Fruit fly (Drosophila melanogaster) whole organism, embryonic: ENCODE data around the gene CG4880.

ENCODE experiments used
- Adf1 ChIP-seq: fragments of 200-800 bp; sonication (Bioruptor generic); IDR thresholded peaks from 2 replicates; pipeline ENCODE4 v1.3.6; 2022; ENCODE audit warnings: missing biosample characterization, missing genetic modification characterization
- CG10267 ChIP-seq: fragments of 200-800 bp; sonication (Bioruptor generic); optimal IDR thresholded peaks from 2 replicates; lab custom pipeline; 2018; ENCODE audit warnings: missing biosample characterization, mild to moderate bottlenecking, missing genetic modification characterization, moderate library complexity
- CG10959 ChIP-seq: fragments of 200-800 bp; sonication (Bioruptor generic); IDR thresholded peaks from 2 replicates; pipeline ENCODE4 v1.3.6; 2022; ENCODE audit warnings: missing biosample characterization, missing genetic modification characterization
- CG13287 ChIP-seq: fragments of 200-800 bp; sonication (Bioruptor generic); IDR thresholded peaks from 2 replicates; pipeline ENCODE4 v1.3.6; 2022; ENCODE audit warnings: missing biosample characterization, missing genetic modification characterization; ENCODE audit not compliant: partially characterized antibody
- CG14860 ChIP-seq: fragments of 200-800 bp; sonication (Bioruptor generic); IDR thresholded peaks from 3 replicates; pipeline ENCODE4 v1.3.6; 2022; ENCODE audit warnings: missing biosample characterization, missing genetic modification characterization; ENCODE audit not compliant: partially characterized antibody
- CG14965 ChIP-seq: fragments of 200-800 bp; sonication (Bioruptor generic); optimal IDR thresholded peaks from 2 replicates; lab custom pipeline; 2016; ENCODE audit warnings: missing biosample characterization, missing genetic modification characterization, borderline replicate concordance
- CG2889 ChIP-seq: fragments of 200-800 bp; sonication (Bioruptor generic); IDR thresholded peaks from 3 replicates; pipeline ENCODE4 v1.3.6; 2022; ENCODE audit warnings: missing biosample characterization, missing genetic modification characterization
- CG3163 ChIP-seq: fragments of 200-800 bp; sonication (Bioruptor generic); optimal IDR thresholded peaks from 3 replicates; lab custom pipeline; 2016; ENCODE audit warnings: missing biosample characterization, missing genetic modification characterization
- CG34376 ChIP-seq: fragments of 200-800 bp; sonication (Bioruptor generic); optimal IDR thresholded peaks from 2 replicates; lab custom pipeline; 2018; ENCODE audit warnings: missing biosample characterization, mild to moderate bottlenecking, missing genetic modification characterization
- CG34422 ChIP-seq: fragments of 200-800 bp; sonication (Bioruptor generic); IDR thresholded peaks from 3 replicates; pipeline ENCODE4 v1.3.6; 2022; ENCODE audit warnings: missing biosample characterization, missing genetic modification characterization
- CG5953 ChIP-seq: fragments of 200-800 bp; sonication (Bioruptor generic); IDR thresholded peaks from 2 replicates; pipeline ENCODE4 v1.3.6; 2022; ENCODE audit warnings: missing biosample characterization, missing genetic modification characterization
- Camta ChIP-seq: fragments of 200-800 bp; sonication (Bioruptor generic); optimal IDR thresholded peaks from 2 replicates; lab custom pipeline; 2016; ENCODE audit warnings: missing biosample characterization, missing genetic modification characterization
- Chrac-16 ChIP-seq: fragments of 200-800 bp; sonication (Bioruptor generic); optimal IDR thresholded peaks from 3 replicates; lab custom pipeline; 2016; ENCODE audit warnings: missing biosample characterization, missing genetic modification characterization
- ERR ChIP-seq: fragments of 200-800 bp; sonication (Bioruptor generic); optimal IDR thresholded peaks from 2 replicates; lab custom pipeline; 2016; ENCODE audit warnings: missing biosample characterization, missing genetic modification characterization
- Fer2 ChIP-seq: fragments of 200-800 bp; sonication (Bioruptor generic); optimal IDR thresholded peaks from 2 replicates; lab custom pipeline; 2018; ENCODE audit warnings: missing biosample characterization, mild to moderate bottlenecking, missing genetic modification characterization, moderate library complexity
- Fer3 ChIP-seq: fragments of 200-800 bp; sonication (Bioruptor generic); optimal IDR thresholded peaks from 2 replicates; lab custom pipeline; 2018; ENCODE audit warnings: missing biosample characterization, mild to moderate bottlenecking, missing genetic modification characterization, moderate library complexity
- GATAe ChIP-seq: fragments of 200-800 bp; sonication (Bioruptor generic); conservative IDR thresholded peaks from 2 replicates; pipeline ENCODE4 v1.3.6; 2022; ENCODE audit warnings: missing biosample characterization, missing genetic modification characterization
- Gug ChIP-seq: fragments of 200-800 bp; sonication (Bioruptor generic); IDR thresholded peaks from 4 replicates; pipeline ENCODE4 v1.3.6; 2022; ENCODE audit warnings: missing biosample characterization, missing genetic modification characterization
- HLHmδ ChIP-seq: fragments of 200-800 bp; sonication (Bioruptor generic); optimal IDR thresholded peaks from 2 replicates; lab custom pipeline; 2018; ENCODE audit warnings: missing biosample characterization, mild to moderate bottlenecking, missing genetic modification characterization, moderate library complexity
- Lpt ChIP-seq: fragments of >200 bp; optimal IDR thresholded peaks from 2 replicates; lab custom pipeline; 2018; ENCODE audit warnings: missing biosample characterization, missing genetic modification characterization
- Med ChIP-seq: fragments of 200-800 bp; sonication (Bioruptor generic); peaks from one replicate; lab custom pipeline; 2016; ENCODE audit warnings: missing biosample characterization, missing genetic modification characterization, mild to moderate bottlenecking, inconsistent platforms, moderate library complexity
- Neu2 ChIP-seq: fragments of 200-800 bp; sonication (Bioruptor generic); optimal IDR thresholded peaks from 3 replicates; lab custom pipeline; 2016; ENCODE audit warnings: missing biosample characterization, missing genetic modification characterization, borderline replicate concordance
- Pdp1 ChIP-seq, 2 experiments: fragments of 200-800 bp; sonication (Bioruptor generic); optimal IDR thresholded peaks; 3 replicates each; lab custom pipeline; 2016; ENCODE audit warnings: missing biosample characterization in 2 of 2, missing genetic modification characterization in 2 of 2, mild to moderate bottlenecking in 1 of 2, moderate library complexity in 1 of 2
- Six4 ChIP-seq: fragments of 200-800 bp; sonication (Bioruptor generic); optimal IDR thresholded peaks from 2 replicates; lab custom pipeline; 2016; ENCODE audit warnings: missing biosample characterization, missing genetic modification characterization
- Stat92E ChIP-seq, 3 experiments: fragments of >200 bp in 2 of 3; fragments of 200-800 bp in 1 of 3; sonication (Bioruptor generic) in 1 of 3; optimal IDR thresholded peaks; 2 replicates each; lab custom pipeline; 2017 to 2019; ENCODE audit warnings: missing biosample characterization in 3 of 3, missing genetic modification characterization in 3 of 3, mild to moderate bottlenecking in 1 of 3, moderate library complexity in 1 of 3
- caup ChIP-seq: fragments of 200-800 bp; sonication (Bioruptor generic); optimal IDR thresholded peaks from 3 replicates; lab custom pipeline; 2017; ENCODE audit warnings: missing biosample characterization, mild to moderate bottlenecking, missing genetic modification characterization, moderate library complexity; ENCODE audit not compliant: severe bottlenecking
- chinmo ChIP-seq: fragments of 200-800 bp; sonication (Bioruptor generic); IDR thresholded peaks from 4 replicates; pipeline ENCODE4 v1.3.6; 2022; ENCODE audit warnings: missing biosample characterization, missing genetic modification characterization; ENCODE audit not compliant: partially characterized antibody
- cwo ChIP-seq: fragments of 200-800 bp; sonication (Bioruptor generic); optimal IDR thresholded peaks from 3 replicates; lab custom pipeline; 2017; ENCODE audit warnings: missing biosample characterization, missing genetic modification characterization, mild to moderate bottlenecking, moderate library complexity, missing genetic modification reagents
- dm ChIP-seq: fragments of 200-800 bp; sonication (Bioruptor generic); optimal IDR thresholded peaks from 3 replicates; lab custom pipeline; 2016; ENCODE audit warnings: missing biosample characterization, missing genetic modification characterization
- exex ChIP-seq: fragments of 200-800 bp; sonication (Bioruptor generic); optimal IDR thresholded peaks from 4 replicates; lab custom pipeline; 2018; ENCODE audit warnings: missing biosample characterization, mild to moderate bottlenecking, missing genetic modification characterization, moderate library complexity
- fd96Cb ChIP-seq: fragments of 200-800 bp; sonication (Bioruptor generic); optimal IDR thresholded peaks from 2 replicates; lab custom pipeline; 2018; ENCODE audit warnings: missing biosample characterization, mild to moderate bottlenecking, missing genetic modification characterization, moderate library complexity
- gce ChIP-seq: fragments of 200-800 bp; sonication (Bioruptor generic); IDR thresholded peaks from 3 replicates; pipeline ENCODE4 v1.3.6; 2022; ENCODE audit warnings: missing biosample characterization, missing genetic modification characterization
- grn ChIP-seq: fragments of 200-800 bp; sonication (Bioruptor generic); optimal IDR thresholded peaks from 3 replicates; lab custom pipeline; 2017; ENCODE audit warnings: missing biosample characterization, missing genetic modification characterization
- gro ChIP-seq: fragments of 200-800 bp; sonication (Bioruptor generic); optimal IDR thresholded peaks from 2 replicates; lab custom pipeline; 2016; ENCODE audit warnings: missing biosample characterization, missing genetic modification characterization
- gt ChIP-seq: fragments of 200-800 bp; sonication (Bioruptor generic); IDR thresholded peaks from 2 replicates; pipeline ENCODE4 v1.3.6; 2022; ENCODE audit warnings: missing biosample characterization, missing genetic modification characterization
- jumu ChIP-seq: fragments of 200-800 bp; sonication (Bioruptor generic); optimal IDR thresholded peaks from 3 replicates; lab custom pipeline; 2016; ENCODE audit warnings: missing biosample characterization, missing genetic modification characterization
- mirr ChIP-seq: fragments of 200-800 bp; sonication (Bioruptor generic); optimal IDR thresholded peaks from 3 replicates; lab custom pipeline; 2018; ENCODE audit warnings: missing biosample characterization, mild to moderate bottlenecking, missing genetic modification characterization
- psq ChIP-seq: fragments of 200-800 bp; sonication (Bioruptor generic); optimal IDR thresholded peaks from 2 replicates; lab custom pipeline; 2017; ENCODE audit warnings: missing biosample characterization, missing genetic modification characterization
- pzg ChIP-seq: fragments of 200-800 bp; sonication (Bioruptor generic); optimal IDR thresholded peaks from 3 replicates; lab custom pipeline; 2018; ENCODE audit warnings: missing biosample characterization, mild to moderate bottlenecking, missing genetic modification characterization, moderate library complexity
- rib ChIP-seq: fragments of 200-800 bp; sonication (Bioruptor generic); IDR thresholded peaks from 2 replicates; pipeline ENCODE4 v1.3.6; 2022; ENCODE audit warnings: missing biosample characterization, missing genetic modification characterization
- ro ChIP-seq: fragments of 200-800 bp; sonication (Bioruptor generic); IDR thresholded peaks from 2 replicates; pipeline ENCODE4 v1.3.6; 2022; ENCODE audit warnings: missing biosample characterization, missing genetic modification characterization
- row ChIP-seq: fragments of 200-800 bp; sonication (Bioruptor generic); IDR thresholded peaks from 3 replicates; pipeline ENCODE4 v1.3.6; 2022; ENCODE audit warnings: missing biosample characterization, missing genetic modification characterization
- sima ChIP-seq: fragments of 200-800 bp; sonication (Bioruptor generic); optimal IDR thresholded peaks from 2 replicates; lab custom pipeline; 2016; ENCODE audit warnings: missing biosample characterization, missing genetic modification characterization
- slbo ChIP-seq: fragments of 200-800 bp; sonication (Bioruptor generic); IDR thresholded peaks from 2 replicates; pipeline ENCODE4 v1.3.6; 2022; ENCODE audit warnings: missing biosample characterization, missing genetic modification characterization
- vnd ChIP-seq: fragments of 200-800 bp; sonication (Bioruptor generic); IDR thresholded peaks from 3 replicates; pipeline ENCODE4 v1.3.6; 2022; ENCODE audit warnings: missing biosample characterization, missing genetic modification characterization; ENCODE audit not compliant: partially characterized antibody

CG4880 gene

dm6 chrX:16922626-16923025 is 36.0 kb downstream of the CG4880 start:
- TF ChIP-seq grn: peak; percentile 44
- no peak for TF ChIP-seq CG10959 (GFP tag; lab: Robert Waterston, UW)
- TF ChIP-seq exex: peak; percentile 90
- TF ChIP-seq Pdp1 (GFP tag; optimal IDR thresholded peaks at IDR 0.05; lab: Kevin White, UChicago): peak in 1 of 2 experiments; percentile 55
- TF ChIP-seq mirr: peak; percentile 65
- no peak for TF ChIP-seq CG2889 (GFP tag; lab: Robert Waterston, UW)
- no peak for TF ChIP-seq gt (GFP tag; lab: Robert Waterston, UW)

dm6 chrX:16923503-16923902 is 36.9 kb downstream of the CG4880 start:
- 0 out of 4 replicates have a peak, but pooled peaks have one; percentile 16 for TF ChIP-seq chinmo
- TF ChIP-seq fd96Cb (tag; lab: Kevin White, UChicago): no peak
- no peak for TF ChIP-seq row (GFP tag; lab: Robert Waterston, UW)
- TF ChIP-seq CG34422: no peak
- TF ChIP-seq slbo (GFP tag; lab: Robert Waterston, UW): peak; percentile 38
- peak; percentile 52 for TF ChIP-seq Med
- TF ChIP-seq, all 482 proteins: peak for 3

dm6 chrX:16924069-16924721 is 37.6 kb downstream of the CG4880 start:
- TF ChIP-seq grn: peak; percentile 56
- no peak for TF ChIP-seq Fer2
- peak; percentile 92 for TF ChIP-seq exex
- TF ChIP-seq CG34376 (GFP tag; lab: Kevin White, UChicago): peak; percentile 29
- no peak for TF ChIP-seq Six4 (GFP tag; lab: Kevin White, UChicago)
- peak; percentile 20; the same call in 1 of the 2 replicates for TF ChIP-seq GATAe (GFP tag; lab: Robert Waterston, UW)
- no peak for TF ChIP-seq Adf1 (GFP tag; lab: Robert Waterston, UW)
- TF ChIP-seq Gug (GFP tag; lab: Robert Waterston, UW): no peak
- TF ChIP-seq row (GFP tag; lab: Robert Waterston, UW): peak; percentile 64
- no peak for TF ChIP-seq Chrac-16 (GFP tag; lab: Kevin White, UChicago)
- no peak for TF ChIP-seq jumu (GFP tag; lab: Kevin White, UChicago)
- 0 out of 3 replicates have a peak, but pooled peaks have one; percentile 14 for TF ChIP-seq vnd
- no peak for TF ChIP-seq CG13287 (GFP tag; lab: Robert Waterston, UW)
- no peak for TF ChIP-seq ro (GFP tag; lab: Robert Waterston, UW)
- TF ChIP-seq cwo: peak; percentile 37

dm6 chrX:16926726-16927125 is 40.1 kb downstream of the CG4880 start:
- no peak for TF ChIP-seq pzg
- no peak for TF ChIP-seq ERR (GFP tag; lab: Kevin White, UChicago)
- no peak for TF ChIP-seq Neu2 (GFP tag; lab: Kevin White, UChicago)
- no peak for TF ChIP-seq gro
- TF ChIP-seq sima (GFP tag; lab: Kevin White, UChicago): no peak
- no peak for TF ChIP-seq CG14860 (GFP tag; lab: Robert Waterston, UW)
- no peak for TF ChIP-seq Lpt (GFP tag; lab: Kevin White, UChicago)
- TF ChIP-seq Fer3 (tag; lab: Kevin White, UChicago): no peak
- no peak for TF ChIP-seq dm (GFP tag; lab: Kevin White, UChicago)
- no peak for TF ChIP-seq HLHmδ (GFP tag; lab: Kevin White, UChicago)
- no peak for TF ChIP-seq CG10267
- TF ChIP-seq gce (GFP tag; lab: Robert Waterston, UW): no peak
- TF ChIP-seq caup (GFP tag; lab: Kevin White, UChicago): no peak
- no peak for TF ChIP-seq CG14965 (GFP tag; lab: Kevin White, UChicago)
- TF ChIP-seq CG5953 (GFP tag; lab: Robert Waterston, UW): no peak
- no peak for TF ChIP-seq Camta (GFP tag; lab: Kevin White, UChicago)
- no peak for TF ChIP-seq Adf1 (GFP tag; lab: Robert Waterston, UW)
- TF ChIP-seq psq: no peak
- TF ChIP-seq mirr: no peak
- TF ChIP-seq Stat92E (GFP tag; optimal IDR thresholded peaks at IDR 0.05; lab: Kevin White, UChicago): no peak
- no peak for TF ChIP-seq rib (GFP tag; lab: Robert Waterston, UW)
- no peak for TF ChIP-seq CG3163 (GFP tag; lab: Kevin White, UChicago)
